Fruit fly (Drosophila melanogaster) whole organism, embryonic: ENCODE results near the gene CG44838.

ENCODE experiments used
- ATbp ChIP-seq: fragments of 200-800 bp; sonication (Bioruptor generic); optimal IDR thresholded peaks from 2 replicates; lab custom pipeline; 2017; ENCODE audit warnings: missing biosample characterization, mild to moderate bottlenecking, missing genetic modification characterization, missing genetic modification reagents
- Atf3 ChIP-seq: fragments of 200-800 bp; sonication (Bioruptor generic); optimal IDR thresholded peaks from 3 replicates; lab custom pipeline; 2016; ENCODE audit warnings: missing biosample characterization, missing genetic modification characterization
- Bgb ChIP-seq: fragments of 200-800 bp; sonication (Bioruptor generic); IDR thresholded peaks from 2 replicates; pipeline ENCODE4 v1.3.6; 2022; ENCODE audit warnings: missing biosample characterization, missing genetic modification characterization; ENCODE audit not compliant: partially characterized antibody
- C15 ChIP-seq: fragments of 200-800 bp; sonication (Bioruptor generic); IDR thresholded peaks from 3 replicates; pipeline ENCODE4 v1.3.6; 2022; ENCODE audit warnings: missing biosample characterization, missing genetic modification characterization
- CG10366 ChIP-seq: fragments of 200-800 bp; sonication (Bioruptor generic); IDR thresholded peaks from 2 replicates; pipeline ENCODE4 v1.3.6; 2022; ENCODE audit warnings: missing biosample characterization, missing genetic modification characterization
- CG11723 ChIP-seq: fragments of 200-800 bp; sonication (Bioruptor generic); optimal IDR thresholded peaks from 2 replicates; lab custom pipeline; 2017; ENCODE audit warnings: missing biosample characterization, mild to moderate bottlenecking, missing genetic modification characterization
- CG13775 ChIP-seq: fragments of 200-800 bp; sonication (Bioruptor generic); optimal IDR thresholded peaks from 3 replicates; lab custom pipeline; 2017; ENCODE audit warnings: missing biosample characterization, mild to moderate bottlenecking, missing genetic modification characterization
- CG14667 ChIP-seq: fragments of 200-800 bp; sonication (Bioruptor generic); IDR thresholded peaks from 2 replicates; pipeline ENCODE4 v1.3.6; 2022; ENCODE audit warnings: missing biosample characterization, missing genetic modification characterization
- CG16863 ChIP-seq: fragments of 200-800 bp; sonication (Bioruptor generic); optimal IDR thresholded peaks from 3 replicates; lab custom pipeline; 2016; ENCODE audit warnings: missing biosample characterization, missing genetic modification characterization
- CG17829 ChIP-seq: fragments of 200-800 bp; optimal IDR thresholded peaks from 2 replicates; lab custom pipeline; 2019; ENCODE audit warnings: missing biosample characterization, mild to moderate bottlenecking, missing genetic modification characterization, moderate library complexity
- CG18011 ChIP-seq: fragments of 200-800 bp; sonication (Bioruptor generic); optimal IDR thresholded peaks from 2 replicates; lab custom pipeline; 2017; ENCODE audit warnings: missing biosample characterization, missing genetic modification characterization, mild to moderate bottlenecking, moderate library complexity, missing genotype
- CG2202 ChIP-seq: fragments of 200-800 bp; sonication (Bioruptor generic); optimal IDR thresholded peaks from 2 replicates; lab custom pipeline; 2018; ENCODE audit warnings: missing biosample characterization, mild to moderate bottlenecking, missing genetic modification characterization
- CG31388 ChIP-seq: fragments of 200-800 bp; sonication (Bioruptor generic); optimal IDR thresholded peaks from 2 replicates; lab custom pipeline; 2016; ENCODE audit warnings: missing biosample characterization, missing genetic modification characterization
- CG3163 ChIP-seq: fragments of 200-800 bp; sonication (Bioruptor generic); optimal IDR thresholded peaks from 3 replicates; lab custom pipeline; 2016; ENCODE audit warnings: missing biosample characterization, missing genetic modification characterization
- CG34422 ChIP-seq: fragments of 200-800 bp; sonication (Bioruptor generic); IDR thresholded peaks from 3 replicates; pipeline ENCODE4 v1.3.6; 2022; ENCODE audit warnings: missing biosample characterization, missing genetic modification characterization
- CG4424 ChIP-seq: fragments of 200-800 bp; sonication (Bioruptor generic); optimal IDR thresholded peaks from 3 replicates; lab custom pipeline; 2016; ENCODE audit warnings: missing biosample characterization, missing genetic modification characterization
- CG6175 ChIP-seq: fragments of 200-800 bp; sonication (Bioruptor generic); IDR thresholded peaks from 3 replicates; pipeline ENCODE4 v1.3.6; 2022; ENCODE audit warnings: missing biosample characterization, missing genetic modification characterization
- CG6272 ChIP-seq: fragments of 200-800 bp; sonication (Bioruptor generic); IDR thresholded peaks from 2 replicates; pipeline ENCODE4 v1.3.6; 2022; ENCODE audit warnings: missing biosample characterization, missing genetic modification characterization
- CG7745 ChIP-seq: fragments of 200-800 bp; sonication (Bioruptor generic); optimal IDR thresholded peaks from 2 replicates; lab custom pipeline; 2018; ENCODE audit warnings: missing biosample characterization, mild to moderate bottlenecking, missing genetic modification characterization, moderate library complexity
- CG7928 ChIP-seq: fragments of 200-800 bp; sonication (Bioruptor generic); optimal IDR thresholded peaks from 2 replicates; lab custom pipeline; 2017; ENCODE audit warnings: missing biosample characterization, mild to moderate bottlenecking, missing genetic modification characterization
- CG8089 ChIP-seq: fragments of 200-800 bp; sonication (Bioruptor generic); optimal IDR thresholded peaks from 3 replicates; lab custom pipeline; 2016; ENCODE audit warnings: missing biosample characterization, missing genetic modification characterization
- CG8290 ChIP-seq, 3 experiments: fragments of 200-800 bp; sonication (Bioruptor generic); optimal IDR thresholded peaks; 2 replicates each; lab custom pipeline; 2016 to 2019; ENCODE audit warnings: missing biosample characterization in 3 of 3, missing genetic modification characterization in 3 of 3, mild to moderate bottlenecking in 2 of 3, moderate library complexity in 1 of 3
- CG8924 ChIP-seq: fragments of 200-800 bp; optimal IDR thresholded peaks from 3 replicates; lab custom pipeline; 2019; ENCODE audit warnings: missing biosample characterization, mild to moderate bottlenecking, missing genetic modification characterization, moderate library complexity
- CG9437 ChIP-seq: fragments of 200-800 bp; sonication (Bioruptor generic); optimal IDR thresholded peaks from 2 replicates; lab custom pipeline; 2018; ENCODE audit warnings: missing biosample characterization, mild to moderate bottlenecking, missing genetic modification characterization
- D ChIP-seq, 2 experiments: fragments of 200-800 bp in 1 of 2; fragments of >200 bp in 1 of 2; sonication (Bioruptor generic) in 1 of 2; optimal IDR thresholded peaks; 2 replicates in 1 of 2; 3 replicates in 1 of 2; lab custom pipeline; 2017; ENCODE audit warnings: mild to moderate bottlenecking in 1 of 2, missing biosample characterization in 1 of 2, missing genetic modification characterization in 1 of 2, missing genetic modification reagents in 1 of 2
- D19A ChIP-seq: fragments of 200-800 bp; optimal IDR thresholded peaks from 3 replicates; lab custom pipeline; 2019; ENCODE audit warnings: missing biosample characterization, mild to moderate bottlenecking, missing genetic modification characterization, moderate library complexity
- GATAe ChIP-seq: fragments of 200-800 bp; sonication (Bioruptor generic); conservative IDR thresholded peaks from 2 replicates; pipeline ENCODE4 v1.3.6; 2022; ENCODE audit warnings: missing biosample characterization, missing genetic modification characterization
- Hand ChIP-seq: fragments of 200-800 bp; sonication (Bioruptor generic); optimal IDR thresholded peaks from 2 replicates; lab custom pipeline; 2017; ENCODE audit warnings: mild to moderate bottlenecking, missing biosample characterization, missing genetic modification reagents, missing genetic modification characterization
- Hr39 ChIP-seq: fragments of >200 bp; optimal IDR thresholded peaks from 2 replicates; lab custom pipeline; 2017
- Hr78 ChIP-seq, 2 experiments: fragments of 200-800 bp in 1 of 2; fragments of >200 bp in 1 of 2; sonication (Bioruptor generic) in 1 of 2; optimal IDR thresholded peaks; 2 replicates each; lab custom pipeline; 2017 to 2019; ENCODE audit warnings: missing biosample characterization in 2 of 2, missing genetic modification characterization in 2 of 2, mild to moderate bottlenecking in 1 of 2, moderate library complexity in 1 of 2
- Lim3 ChIP-seq: fragments of 200-800 bp; sonication (Bioruptor generic); IDR thresholded peaks from 2 replicates; pipeline ENCODE4 v1.3.6; 2022; ENCODE audit warnings: missing biosample characterization, missing genetic modification characterization
- MESR4 ChIP-seq: fragments of 200-800 bp; sonication (Bioruptor generic); optimal IDR thresholded peaks from 2 replicates; lab custom pipeline; 2018; ENCODE audit warnings: missing biosample characterization, mild to moderate bottlenecking, missing genetic modification characterization, moderate library complexity
- Optix ChIP-seq: fragments of 200-800 bp; sonication (Bioruptor generic); IDR thresholded peaks from 3 replicates; pipeline ENCODE4 v1.3.6; 2022; ENCODE audit warnings: missing biosample characterization, missing genetic modification characterization
- ap ChIP-seq: fragments of 200-800 bp; sonication (Bioruptor generic); IDR thresholded peaks from 2 replicates; pipeline ENCODE4 v1.3.6; 2022; ENCODE audit warnings: missing biosample characterization, missing genetic modification characterization
- bab2 ChIP-seq: fragments of 200-800 bp; sonication (Bioruptor generic); optimal IDR thresholded peaks from 2 replicates; lab custom pipeline; 2016; ENCODE audit warnings: missing biosample characterization, missing genetic modification characterization
- br ChIP-seq: fragments of >200 bp; optimal IDR thresholded peaks from 2 replicates; lab custom pipeline; 2017
- crc ChIP-seq: fragments of 200-800 bp; sonication (Bioruptor generic); optimal IDR thresholded peaks from 2 replicates; lab custom pipeline; 2016; ENCODE audit warnings: missing biosample characterization, missing genetic modification characterization
- dimm ChIP-seq: fragments of 200-800 bp; sonication (Bioruptor generic); IDR thresholded peaks from 2 replicates; pipeline ENCODE4 v1.3.6; 2022; ENCODE audit warnings: missing biosample characterization, missing genetic modification characterization
- dm ChIP-seq: fragments of 200-800 bp; sonication (Bioruptor generic); optimal IDR thresholded peaks from 3 replicates; lab custom pipeline; 2016; ENCODE audit warnings: missing biosample characterization, missing genetic modification characterization
- fd96Cb ChIP-seq: fragments of 200-800 bp; sonication (Bioruptor generic); optimal IDR thresholded peaks from 2 replicates; lab custom pipeline; 2018; ENCODE audit warnings: missing biosample characterization, mild to moderate bottlenecking, missing genetic modification characterization, moderate library complexity
- lbe ChIP-seq: fragments of 200-800 bp; sonication (Bioruptor generic); optimal IDR thresholded peaks from 2 replicates; lab custom pipeline; 2016; ENCODE audit warnings: missing biosample characterization, mild to moderate bottlenecking, missing genetic modification characterization
- lmd ChIP-seq: fragments of 200-800 bp; sonication (Bioruptor generic); IDR thresholded peaks from 2 replicates; pipeline ENCODE4 v1.3.6; 2022; ENCODE audit warnings: missing biosample characterization, missing genetic modification characterization
- lov ChIP-seq, 2 experiments: fragments of 200-800 bp in 1 of 2; fragments of >200 bp in 1 of 2; sonication (Bioruptor generic) in 1 of 2; IDR thresholded peaks in 1 of 2; optimal IDR thresholded peaks in 1 of 2; 2 replicates in 1 of 2; 3 replicates in 1 of 2; pipeline versions ENCODE4 v1.3.6 to Lab custom; 2017 to 2022; ENCODE audit warnings: missing biosample characterization in 1 of 2, missing genetic modification characterization in 1 of 2
- otp ChIP-seq: fragments of 200-800 bp; sonication (Bioruptor generic); IDR thresholded peaks from 3 replicates; pipeline ENCODE4, ENCODE4 v1.3.6; 2022; ENCODE audit warnings: missing biosample characterization, missing genetic modification characterization
- pfk ChIP-seq: fragments of 200-800 bp; sonication (Bioruptor generic); optimal IDR thresholded peaks from 2 replicates; lab custom pipeline; 2018; ENCODE audit warnings: missing biosample characterization, mild to moderate bottlenecking, missing genetic modification characterization, moderate library complexity
- sqz ChIP-seq: fragments of 200-800 bp; sonication (Bioruptor generic); optimal IDR thresholded peaks from 3 replicates; lab custom pipeline; 2018; ENCODE audit warnings: missing biosample characterization, mild to moderate bottlenecking, missing genetic modification characterization
- usp ChIP-seq: fragments of >200 bp; optimal IDR thresholded peaks from 2 replicates; lab custom pipeline; 2017; ENCODE audit warnings: missing biosample characterization, missing genetic modification characterization
- wdn ChIP-seq: fragments of 200-800 bp; sonication (Bioruptor generic); IDR thresholded peaks from 2 replicates; pipeline ENCODE4 v1.3.6; 2022; ENCODE audit warnings: missing biosample characterization, missing genetic modification characterization

Gene CG44838

DNA sequence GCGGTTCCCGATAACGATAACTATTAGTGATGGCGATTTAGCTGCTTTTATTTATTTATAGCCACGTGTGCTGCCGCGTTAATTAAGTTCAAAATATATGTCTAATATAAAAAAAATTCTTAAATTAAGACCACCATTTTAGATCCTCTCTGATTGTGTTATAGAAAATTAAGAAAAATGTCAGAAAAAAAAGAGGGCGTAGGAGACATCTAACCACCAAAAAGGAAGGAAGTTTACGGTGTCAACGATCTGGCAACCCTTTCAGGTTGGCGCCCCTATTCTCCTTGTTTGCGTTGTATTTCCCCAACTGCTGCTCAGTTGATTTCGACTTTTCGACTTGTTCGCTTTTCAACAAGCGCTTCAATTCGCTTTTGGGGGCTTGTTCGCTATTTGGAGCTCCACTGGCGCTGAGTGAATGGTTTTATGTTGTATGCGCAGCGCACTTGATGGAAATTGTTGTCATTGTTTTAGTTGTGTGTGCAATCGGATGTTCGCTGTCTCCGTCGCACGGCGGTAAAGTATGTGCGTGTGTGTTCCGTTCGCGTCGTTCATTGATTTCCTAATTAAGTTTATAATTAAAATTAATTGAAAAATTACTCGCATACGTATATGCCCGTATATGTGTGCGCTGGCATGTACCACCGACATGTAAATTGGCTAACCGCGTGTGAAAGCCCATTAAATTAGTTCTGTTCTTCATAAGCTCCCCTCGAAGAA lies at the start of gene CG44838, which contains the start of gene CG3434 (continued):
- TF ChIP-seq sqz (GFP tag; lab: Kevin White, UChicago) (peak; percentile 65), Bgb (GFP tag; lab: Robert Waterston, UW) (peak; percentile 35; the same call in 1 of the 2 replicates), MESR4 (GFP tag; lab: Kevin White, UChicago) (no peak), CG3163 (GFP tag; lab: Kevin White, UChicago) (peak; percentile 31), CG7745 (tag; lab: Kevin White, UChicago) (peak; percentile 97), br (lab: Kevin White, UChicago) (no peak), pfk (GFP tag; lab: Kevin White, UChicago) (no peak), bab2 (peak; percentile 76), otp (peak; percentile 72; the same call in 2 of the 3 replicates), CG11723 (GFP tag; lab: Kevin White, UChicago) (peak; percentile 64), CG7928 (GFP tag; lab: Kevin White, UChicago) (peak; percentile 58), Hr39 (no peak), Hand (GFP tag; lab: Kevin White, UChicago) (peak; percentile 66), D19A (tag; lab: Kevin White, UChicago) (peak; percentile 75), CG14667 (GFP tag; lab: Robert Waterston, UW) (peak; percentile 47; the same call in 1 of the 2 replicates), Optix (GFP tag; lab: Robert Waterston, UW) (peak; percentile 59; the same call in 2 of the 3 replicates), D (optimal IDR thresholded peaks at IDR 0.05; lab: Kevin White, UChicago) (no peak), D (GFP tag; optimal IDR thresholded peaks at IDR 0.05; lab: Kevin White, UChicago) (peak; percentile 70), wdn (GFP tag; lab: Robert Waterston, UW) (peak; percentile 40; the same call in 1 of the 2 replicates), CG10366 (GFP tag; lab: Robert Waterston, UW) (peak; percentile 80), ap (GFP tag; lab: Robert Waterston, UW) (peak; percentile 35; the same call in 1 of the 2 replicates), lbe (GFP tag; lab: Kevin White, UChicago) (peak; percentile 47), ATbp (GFP tag; lab: Kevin White, UChicago) (peak; percentile 55), usp (GFP tag; lab: Kevin White, UChicago) (no peak), CG9437 (GFP tag; lab: Kevin White, UChicago) (peak; percentile 82), CG16863 (GFP tag; lab: Kevin White, UChicago) (peak; percentile 71), Atf3 (GFP tag; lab: Kevin White, UChicago) (peak; percentile 73), Hr78 (GFP tag; optimal IDR thresholded peaks at IDR 0.05; lab: Kevin White, UChicago) (peak in 1 of 2 experiments; percentile 7), C15 (GFP tag; lab: Robert Waterston, UW) (peak; percentile 52; the same call in 1 of the 3 replicates), CG6272 (GFP tag; lab: Robert Waterston, UW) (peak; percentile 76; the same call in 1 of the 2 replicates), lov (optimal IDR thresholded peaks at IDR 0.05; lab: Kevin White, UChicago) (no peak), lov (GFP tag; IDR thresholded peaks at IDR 0.05; lab: Robert Waterston, UW) (0 out of 3 replicates have a peak, but pooled peaks have one; percentile 35), fd96Cb (peak; percentile 64), dimm (GFP tag; lab: Robert Waterston, UW) (no peak), CG31388 (GFP tag; lab: Kevin White, UChicago) (peak; percentile 32), lmd (GFP tag; lab: Robert Waterston, UW) (peak; percentile 70), CG34422 (GFP tag; lab: Robert Waterston, UW) (peak; percentile 42; the same call in 1 of the 3 replicates), crc (GFP tag; lab: Kevin White, UChicago) (peak; percentile 39), CG13775 (GFP tag; lab: Kevin White, UChicago) (peak; percentile 89), CG2202 (tag; lab: Kevin White, UChicago) (peak; percentile 58), CG17829 (tag; lab: Kevin White, UChicago) (peak; percentile 83), CG8924 (tag; lab: Kevin White, UChicago) (peak; percentile 89), GATAe (GFP tag; lab: Robert Waterston, UW) (no peak), dm (GFP tag; lab: Kevin White, UChicago) (peak; percentile 75), CG6175 (GFP tag; lab: Robert Waterston, UW) (peak; percentile 44; the same call in 1 of the 3 replicates), CG8089 (no peak), CG8290 (GFP tag; optimal IDR thresholded peaks at IDR 0.05; lab: Kevin White, UChicago) (peak; percentile 83), CG8290 (tag; optimal IDR thresholded peaks at IDR 0.05; lab: Kevin White, UChicago) (peak; percentile 27 to 81), Lim3 (no peak), CG18011 (GFP tag; lab: Kevin White, UChicago) (peak; percentile 58), CG4424 (peak; percentile 84)
